Fruit fly (Drosophila melanogaster) whole organism, embryonic: Measurements from ENCODE around the gene Orct2.
A peak's percentile ranks its signal among the peaks of the same experiment; 100 is the strongest.

ENCODE experiments used
- Ada2b ChIP-seq: fragments of 200-800 bp; sonication (Bioruptor generic); IDR thresholded peaks from 2 replicates; pipeline ENCODE4 v1.3.6; 2022; ENCODE audit warnings: missing biosample characterization, missing genetic modification characterization
- BEAF-32 ChIP-seq: fragments of 200-800 bp; sonication (Bioruptor generic); optimal IDR thresholded peaks from 3 replicates; lab custom pipeline; 2017; ENCODE audit warnings: missing biosample characterization, missing genetic modification characterization, mild to moderate bottlenecking, moderate library complexity, missing genetic modification reagents
- BtbVII ChIP-seq: fragments of 200-800 bp; sonication (Bioruptor generic); optimal IDR thresholded peaks from 3 replicates; lab custom pipeline; 2017; ENCODE audit warnings: missing biosample characterization, mild to moderate bottlenecking, missing genetic modification characterization
- CG10147 ChIP-seq: fragments of 200-800 bp; sonication (Bioruptor generic); optimal IDR thresholded peaks from 2 replicates; lab custom pipeline; 2019; ENCODE audit warnings: missing biosample characterization, mild to moderate bottlenecking, missing genetic modification characterization, moderate library complexity
- CG10959 ChIP-seq: fragments of 200-800 bp; sonication (Bioruptor generic); IDR thresholded peaks from 2 replicates; pipeline ENCODE4 v1.3.6; 2022; ENCODE audit warnings: missing biosample characterization, missing genetic modification characterization
- CG11456 ChIP-seq: fragments of 200-800 bp; sonication (Bioruptor generic); IDR thresholded peaks from 3 replicates; pipeline ENCODE4 v1.3.6; 2022; ENCODE audit warnings: missing biosample characterization, missing genetic modification characterization
- CG11723 ChIP-seq: fragments of 200-800 bp; sonication (Bioruptor generic); optimal IDR thresholded peaks from 2 replicates; lab custom pipeline; 2017; ENCODE audit warnings: missing biosample characterization, mild to moderate bottlenecking, missing genetic modification characterization
- CG13123 ChIP-seq: fragments of 200-800 bp; sonication (Bioruptor generic); optimal IDR thresholded peaks from 2 replicates; lab custom pipeline; 2016; ENCODE audit warnings: missing biosample characterization, missing genetic modification characterization
- CG13424 ChIP-seq: fragments of 200-800 bp; sonication (Bioruptor generic); optimal IDR thresholded peaks from 2 replicates; lab custom pipeline; 2019; ENCODE audit warnings: missing biosample characterization, mild to moderate bottlenecking, missing genetic modification characterization, moderate library complexity
- CG13624 ChIP-seq: fragments of 200-800 bp; sonication (Bioruptor generic); optimal IDR thresholded peaks from 2 replicates; lab custom pipeline; 2016; ENCODE audit warnings: missing biosample characterization, missing genetic modification characterization
- CG16863 ChIP-seq: fragments of 200-800 bp; sonication (Bioruptor generic); optimal IDR thresholded peaks from 3 replicates; lab custom pipeline; 2016; ENCODE audit warnings: missing biosample characterization, missing genetic modification characterization
- CG17186 ChIP-seq: fragments of 200-800 bp; sonication (Bioruptor generic); optimal IDR thresholded peaks from 3 replicates; lab custom pipeline; 2017; ENCODE audit warnings: missing biosample characterization, missing genetic modification reagents, missing genetic modification characterization
- CG17829 ChIP-seq: fragments of 200-800 bp; optimal IDR thresholded peaks from 2 replicates; lab custom pipeline; 2019; ENCODE audit warnings: missing biosample characterization, mild to moderate bottlenecking, missing genetic modification characterization, moderate library complexity
- CG3995 ChIP-seq: fragments of 200-800 bp; sonication (Bioruptor generic); optimal IDR thresholded peaks from 3 replicates; lab custom pipeline; 2016; ENCODE audit warnings: missing biosample characterization, missing genetic modification characterization
- CG4404 ChIP-seq: fragments of 200-800 bp; sonication (Bioruptor generic); IDR thresholded peaks from 2 replicates; pipeline ENCODE4 v1.3.6; 2022; ENCODE audit warnings: missing biosample characterization, missing genetic modification characterization
- CG5180 ChIP-seq: fragments of 200-800 bp; sonication (Bioruptor generic); optimal IDR thresholded peaks from 3 replicates; lab custom pipeline; 2017; ENCODE audit warnings: missing biosample characterization, missing genetic modification characterization, mild to moderate bottlenecking, moderate library complexity, missing genetic modification reagents
- CG6813 ChIP-seq: fragments of 200-800 bp; sonication (Bioruptor generic); optimal IDR thresholded peaks from 2 replicates; lab custom pipeline; 2017; ENCODE audit warnings: missing biosample characterization, missing genetic modification characterization, mild to moderate bottlenecking, moderate library complexity, missing genetic modification reagents
- CG7839 ChIP-seq: fragments of 200-800 bp; sonication (Bioruptor generic); optimal IDR thresholded peaks from 3 replicates; lab custom pipeline; 2018; ENCODE audit warnings: missing biosample characterization, mild to moderate bottlenecking, missing genetic modification characterization, moderate library complexity
- CG8359 ChIP-seq: fragments of 200-800 bp; sonication (Bioruptor generic); optimal IDR thresholded peaks from 2 replicates; lab custom pipeline; 2017; ENCODE audit warnings: missing biosample characterization, mild to moderate bottlenecking, missing genetic modification characterization, borderline replicate concordance
- CG8924 ChIP-seq: fragments of 200-800 bp; optimal IDR thresholded peaks from 3 replicates; lab custom pipeline; 2019; ENCODE audit warnings: missing biosample characterization, mild to moderate bottlenecking, missing genetic modification characterization, moderate library complexity
- CG9609 ChIP-seq: fragments of 200-800 bp; sonication (Bioruptor generic); optimal IDR thresholded peaks from 3 replicates; lab custom pipeline; 2016; ENCODE audit warnings: missing biosample characterization, missing genetic modification characterization
- CG9727 ChIP-seq: fragments of 200-800 bp; sonication (Bioruptor generic); optimal IDR thresholded peaks from 3 replicates; lab custom pipeline; 2017; ENCODE audit warnings: missing biosample characterization, mild to moderate bottlenecking, missing genetic modification characterization
- D19A ChIP-seq: fragments of 200-800 bp; optimal IDR thresholded peaks from 3 replicates; lab custom pipeline; 2019; ENCODE audit warnings: missing biosample characterization, mild to moderate bottlenecking, missing genetic modification characterization, moderate library complexity
- Ets97D ChIP-seq: fragments of 200-800 bp; sonication (Bioruptor generic); optimal IDR thresholded peaks from 3 replicates; lab custom pipeline; 2016; ENCODE audit warnings: missing biosample characterization, missing genetic modification characterization
- Hmr ChIP-seq: fragments of 200-800 bp; sonication (Bioruptor generic); optimal IDR thresholded peaks from 3 replicates; lab custom pipeline; 2017; ENCODE audit warnings: mild to moderate bottlenecking, missing biosample characterization, missing genetic modification reagents, missing genetic modification characterization
- Hr78 ChIP-seq, 2 experiments: fragments of 200-800 bp in 1 of 2; fragments of >200 bp in 1 of 2; sonication (Bioruptor generic) in 1 of 2; optimal IDR thresholded peaks; 2 replicates each; lab custom pipeline; 2017 to 2019; ENCODE audit warnings: missing biosample characterization in 2 of 2, missing genetic modification characterization in 2 of 2, mild to moderate bottlenecking in 1 of 2, moderate library complexity in 1 of 2
- Meics ChIP-seq: fragments of 200-800 bp; sonication (Bioruptor generic); optimal IDR thresholded peaks from 2 replicates; lab custom pipeline; 2017; ENCODE audit warnings: missing biosample characterization, mild to moderate bottlenecking, missing genetic modification characterization
- Mes4 ChIP-seq: fragments of 200-800 bp; sonication (Bioruptor generic); optimal IDR thresholded peaks from 2 replicates; lab custom pipeline; 2016; ENCODE audit warnings: missing biosample characterization, missing genetic modification characterization
- Neu2 ChIP-seq: fragments of 200-800 bp; sonication (Bioruptor generic); optimal IDR thresholded peaks from 3 replicates; lab custom pipeline; 2016; ENCODE audit warnings: missing biosample characterization, missing genetic modification characterization, borderline replicate concordance
- Poxn ChIP-seq: fragments of 200-800 bp; sonication (Bioruptor generic); IDR thresholded peaks from 2 replicates; pipeline ENCODE4 v1.3.6; 2022; ENCODE audit warnings: missing biosample characterization, missing genetic modification characterization
- Rfx ChIP-seq: fragments of 200-800 bp; sonication (Bioruptor generic); IDR thresholded peaks from 2 replicates; pipeline ENCODE4 v1.3.6; 2022; ENCODE audit warnings: missing biosample characterization, missing genetic modification characterization
- Six4 ChIP-seq: fragments of 200-800 bp; sonication (Bioruptor generic); optimal IDR thresholded peaks from 2 replicates; lab custom pipeline; 2016; ENCODE audit warnings: missing biosample characterization, missing genetic modification characterization
- Sox102F ChIP-seq: fragments of 200-800 bp; sonication (Bioruptor generic); optimal IDR thresholded peaks from 2 replicates; lab custom pipeline; 2018; ENCODE audit warnings: missing biosample characterization, mild to moderate bottlenecking, missing genetic modification characterization, moderate library complexity
- Vsx1 ChIP-seq: fragments of 200-800 bp; sonication (Bioruptor generic); optimal IDR thresholded peaks from 2 replicates; lab custom pipeline; 2017; ENCODE audit warnings: missing biosample characterization, mild to moderate bottlenecking, missing genetic modification characterization, missing genetic modification reagents
- Xbp1 ChIP-seq: fragments of 200-800 bp; sonication (Bioruptor generic); optimal IDR thresholded peaks from 3 replicates; lab custom pipeline; 2016; ENCODE audit warnings: missing biosample characterization, mild to moderate bottlenecking, missing genetic modification characterization
- ara ChIP-seq: fragments of 200-800 bp; sonication (Bioruptor generic); IDR thresholded peaks from 2 replicates; pipeline ENCODE4 v1.3.6; 2022; ENCODE audit warnings: missing biosample characterization, missing genetic modification characterization
- cad ChIP-seq: fragments of >200 bp; optimal IDR thresholded peaks from 2 replicates; lab custom pipeline; 2017; ENCODE audit warnings: missing biosample characterization, missing genetic modification characterization
- chn ChIP-seq: fragments of 200-800 bp; sonication (Bioruptor generic); optimal IDR thresholded peaks from 2 replicates; lab custom pipeline; 2016; ENCODE audit warnings: missing biosample characterization, missing genetic modification characterization
- eve ChIP-seq, 2 experiments: fragments of >200 bp; optimal IDR thresholded peaks; 2 replicates each; lab custom pipeline; 2017; ENCODE audit warnings: missing biosample characterization in 2 of 2, missing genetic modification characterization in 2 of 2
- jumu ChIP-seq: fragments of 200-800 bp; sonication (Bioruptor generic); optimal IDR thresholded peaks from 3 replicates; lab custom pipeline; 2016; ENCODE audit warnings: missing biosample characterization, missing genetic modification characterization
- kni ChIP-seq: fragments of 200-800 bp; sonication (Bioruptor generic); optimal IDR thresholded peaks from 3 replicates; lab custom pipeline; 2017; ENCODE audit warnings: mild to moderate bottlenecking, missing biosample characterization, missing genetic modification reagents, missing genetic modification characterization
- lola ChIP-seq, 3 experiments: fragments of >200 bp in 2 of 3; fragments of 200-800 bp in 1 of 3; sonication (Bioruptor generic) in 1 of 3; optimal IDR thresholded peaks; 2 replicates each; lab custom pipeline; 2017 to 2019; ENCODE audit warnings: missing biosample characterization in 3 of 3, missing genetic modification characterization in 3 of 3, mild to moderate bottlenecking in 1 of 3, moderate library complexity in 1 of 3
- nau ChIP-seq: fragments of 200-800 bp; sonication (Bioruptor generic); optimal IDR thresholded peaks from 3 replicates; lab custom pipeline; 2017; ENCODE audit warnings: missing biosample characterization, mild to moderate bottlenecking, missing genetic modification characterization, missing genetic modification reagents
- nerfin-1 ChIP-seq: fragments of 200-800 bp; sonication (Bioruptor generic); optimal IDR thresholded peaks from 3 replicates; lab custom pipeline; 2019; ENCODE audit warnings: missing biosample characterization, mild to moderate bottlenecking, missing genetic modification characterization, moderate library complexity
- prd ChIP-seq, 3 experiments: fragments of >200 bp in 2 of 3; fragments of 200-800 bp in 1 of 3; sonication (Bioruptor generic) in 1 of 3; optimal IDR thresholded peaks in 2 of 3; IDR thresholded peaks in 1 of 3; 2 replicates in 2 of 3; 3 replicates in 1 of 3; pipeline versions ENCODE4 v1.3.6 to Lab custom; 2017 to 2022; ENCODE audit warnings: missing biosample characterization in 1 of 3, missing genetic modification characterization in 1 of 3
- schlank ChIP-seq: fragments of 200-800 bp; sonication (Bioruptor generic); optimal IDR thresholded peaks from 2 replicates; lab custom pipeline; 2018; ENCODE audit warnings: missing biosample characterization, mild to moderate bottlenecking, missing genetic modification characterization
- sim ChIP-seq: fragments of 200-800 bp; sonication (Bioruptor generic); IDR thresholded peaks from 2 replicates; pipeline ENCODE4 v1.3.6; 2022; ENCODE audit warnings: missing biosample characterization, missing genetic modification characterization
- trh ChIP-seq: fragments of 200-800 bp; sonication (Bioruptor generic); optimal IDR thresholded peaks from 2 replicates; lab custom pipeline; 2016; ENCODE audit warnings: missing biosample characterization, missing genetic modification characterization
- zfh1 ChIP-seq: fragments of 200-800 bp; sonication (Bioruptor generic); IDR thresholded peaks from 3 replicates; pipeline ENCODE4 v1.3.6; 2022; ENCODE audit warnings: missing biosample characterization, missing genetic modification characterization
- zfh2 ChIP-seq: fragments of 200-800 bp; sonication (Bioruptor generic); optimal IDR thresholded peaks from 2 replicates; lab custom pipeline; 2016; ENCODE audit warnings: missing biosample characterization, missing genetic modification characterization

Orct2 gene

dm6 chr3R:24298534-24298936 is 25.7 kb downstream of the Orct2 start (continued):
- no peak for TF ChIP-seq CG5180 (GFP tag; lab: Kevin White, UChicago)
- no peak for TF ChIP-seq zfh1 (GFP tag; lab: Robert Waterston, UW)
- peak; percentile 8 for TF ChIP-seq BtbVII (GFP tag; lab: Kevin White, UChicago)
- no peak for TF ChIP-seq BEAF-32 (GFP tag; lab: Kevin White, UChicago)
- TF ChIP-seq CG17829 (tag; lab: Kevin White, UChicago): peak; percentile 28
- TF ChIP-seq CG11456 (GFP tag; lab: Robert Waterston, UW): no peak
- no peak for TF ChIP-seq Ada2b (GFP tag; lab: Robert Waterston, UW)
- peak; percentile 29 for TF ChIP-seq Meics (GFP tag; lab: Kevin White, UChicago)
- no peak for TF ChIP-seq chn
- TF ChIP-seq CG13624 (GFP tag; lab: Kevin White, UChicago): peak; percentile 2
- peak; percentile 62 for TF ChIP-seq D19A (tag; lab: Kevin White, UChicago)
- TF ChIP-seq Rfx: no peak
- TF ChIP-seq Xbp1: peak; percentile 1
- peak; percentile 24 for TF ChIP-seq nau (GFP tag; lab: Kevin White, UChicago)
- no peak for TF ChIP-seq schlank (tag; lab: Kevin White, UChicago)
- peak; percentile 17 for TF ChIP-seq CG9727 (GFP tag; lab: Kevin White, UChicago)
- no peak for TF ChIP-seq CG8359
- no peak for TF ChIP-seq eve (GFP tag; optimal IDR thresholded peaks at IDR 0.05; lab: Kevin White, UChicago)
- TF ChIP-seq CG17186 (GFP tag; lab: Kevin White, UChicago): no peak
- TF ChIP-seq jumu (GFP tag; lab: Kevin White, UChicago): no peak
- no peak for TF ChIP-seq CG8924 (tag; lab: Kevin White, UChicago)
- no peak for TF ChIP-seq CG9609 (GFP tag; lab: Kevin White, UChicago)
- peak; percentile 1 for TF ChIP-seq trh
- 0 out of 2 replicates have a peak, but pooled peaks have one; percentile 41 for TF ChIP-seq ara (GFP tag; lab: Robert Waterston, UW)
- no peak for TF ChIP-seq CG10959 (GFP tag; lab: Robert Waterston, UW)
- no peak for TF ChIP-seq zfh2 (GFP tag; lab: Kevin White, UChicago)
- no peak for TF ChIP-seq Hr78 (GFP tag; optimal IDR thresholded peaks at IDR 0.05; lab: Kevin White, UChicago)
- TF ChIP-seq kni: no peak
- TF ChIP-seq Neu2 (GFP tag; lab: Kevin White, UChicago): no peak
- TF ChIP-seq prd (optimal IDR thresholded peaks at IDR 0.05; lab: Kevin White, UChicago): no peak
- peak; percentile 9; the same call in 1 of the 3 replicates for TF ChIP-seq prd (GFP tag; IDR thresholded peaks at IDR 0.05; lab: Robert Waterston, UW)
- TF ChIP-seq CG16863: no peak
- no peak for TF ChIP-seq Six4
- no peak for TF ChIP-seq Ets97D (GFP tag; lab: Kevin White, UChicago)
- TF ChIP-seq CG13123: no peak
- TF ChIP-seq CG6813 (GFP tag; lab: Kevin White, UChicago): peak; percentile 7
- TF ChIP-seq Vsx1 (GFP tag; lab: Kevin White, UChicago): no peak
- TF ChIP-seq CG3995: no peak
- peak in 1 of 3 experiments; percentile 25 for TF ChIP-seq lola (GFP tag; optimal IDR thresholded peaks at IDR 0.05; lab: Kevin White, UChicago)
- TF ChIP-seq Poxn (GFP tag; lab: Robert Waterston, UW): no peak
- TF ChIP-seq sim (GFP tag; lab: Robert Waterston, UW): no peak
- TF ChIP-seq Mes4 (GFP tag; lab: Kevin White, UChicago): no peak
- peak; percentile 33 for TF ChIP-seq Sox102F (GFP tag; lab: Kevin White, UChicago)
- peak; percentile 14 for TF ChIP-seq CG11723
- peak; percentile 16 for TF ChIP-seq CG7839 (tag; lab: Kevin White, UChicago)
- TF ChIP-seq Hmr: peak; percentile 26
- peak; percentile 8 for TF ChIP-seq CG13424
- no peak for TF ChIP-seq cad (GFP tag; lab: Kevin White, UChicago)
- peak; percentile 5 for TF ChIP-seq nerfin-1 (tag; lab: Kevin White, UChicago)
- no peak for TF ChIP-seq CG10147 (GFP tag; lab: Kevin White, UChicago)
- no peak for TF ChIP-seq CG4404 (GFP tag; lab: Robert Waterston, UW)
